Fruit fly (Drosophila melanogaster) whole organism, prepupa: ENCODE data around the gene Cad87A.

ENCODE experiments used
- Blimp-1 ChIP-seq: fragments of 200-800 bp; sonication (Bioruptor generic); optimal IDR thresholded peaks from 3 replicates; lab custom pipeline; 2017; ENCODE audit warnings: missing biosample characterization, missing genetic modification characterization, mild to moderate bottlenecking, moderate library complexity, missing genetic modification reagents
- CG10669 ChIP-seq: fragments of 200-800 bp; sonication (Bioruptor generic); optimal IDR thresholded peaks from 3 replicates; lab custom pipeline; 2018; ENCODE audit warnings: missing biosample characterization, mild to moderate bottlenecking, missing genetic modification characterization, moderate library complexity
- CG11294 ChIP-seq: fragments of 200-800 bp; sonication (Bioruptor generic); IDR thresholded peaks from 2 replicates; pipeline ENCODE4 v1.3.6; 2022; ENCODE audit warnings: missing biosample characterization, missing genetic modification characterization
- CG11762 ChIP-seq: fragments of 200-800 bp; sonication (Bioruptor generic); optimal IDR thresholded peaks from 3 replicates; lab custom pipeline; 2016; ENCODE audit warnings: missing biosample characterization, missing genetic modification characterization; ENCODE audit not compliant: insufficient read depth
- CG11902 ChIP-seq: fragments of 200-800 bp; sonication (Bioruptor generic); optimal IDR thresholded peaks from 3 replicates; lab custom pipeline; 2016; ENCODE audit warnings: missing biosample characterization, missing genetic modification characterization
- CG1621 ChIP-seq: fragments of 200-800 bp; sonication (Bioruptor generic); optimal IDR thresholded peaks from 3 replicates; lab custom pipeline; 2018; ENCODE audit warnings: missing biosample characterization, mild to moderate bottlenecking, missing genetic modification characterization
- CG16779 ChIP-seq: fragments of 200-800 bp; sonication (Bioruptor generic); optimal IDR thresholded peaks from 3 replicates; lab custom pipeline; 2017; ENCODE audit warnings: missing biosample characterization, mild to moderate bottlenecking, missing genetic modification characterization
- CG3032 ChIP-seq: fragments of 200-800 bp; optimal IDR thresholded peaks from 2 replicates; lab custom pipeline; 2019; ENCODE audit warnings: missing biosample characterization, mild to moderate bottlenecking, missing genetic modification characterization, moderate library complexity
- CG31627 ChIP-seq: fragments of 200-800 bp; sonication (Bioruptor generic); optimal IDR thresholded peaks from 3 replicates; lab custom pipeline; 2016; ENCODE audit warnings: missing biosample characterization, missing genetic modification characterization
- CG34406 ChIP-seq: fragments of 200-800 bp; sonication (Bioruptor generic); optimal IDR thresholded peaks from 3 replicates; lab custom pipeline; 2016; ENCODE audit warnings: missing biosample characterization, missing genetic modification characterization
- CG4318 ChIP-seq: fragments of 200-800 bp; sonication (Bioruptor generic); optimal IDR thresholded peaks from 3 replicates; lab custom pipeline; 2017; ENCODE audit warnings: missing biosample characterization, mild to moderate bottlenecking, missing genetic modification characterization
- CG6163 ChIP-seq: fragments of 200-800 bp; sonication (Bioruptor generic); IDR thresholded peaks from 3 replicates; pipeline ENCODE4 v1.3.6; 2022; ENCODE audit warnings: missing biosample characterization, missing genetic modification characterization
- CG6792 ChIP-seq: fragments of 200-800 bp; sonication (Bioruptor generic); optimal IDR thresholded peaks from 3 replicates; lab custom pipeline; 2016; ENCODE audit warnings: missing biosample characterization, missing genetic modification characterization
- CG6854 ChIP-seq: fragments of 200-800 bp; sonication (Bioruptor generic); optimal IDR thresholded peaks from 2 replicates; lab custom pipeline; 2017; ENCODE audit warnings: missing biosample characterization, mild to moderate bottlenecking, missing genetic modification characterization
- CG7368 ChIP-seq: fragments of 200-800 bp; sonication (Bioruptor generic); optimal IDR thresholded peaks from 3 replicates; lab custom pipeline; 2016; ENCODE audit warnings: missing biosample characterization, missing genetic modification characterization
- CG8119 ChIP-seq: fragments of 200-800 bp; sonication (Bioruptor generic); IDR thresholded peaks from 3 replicates; pipeline ENCODE4 v1.3.6; 2022; ENCODE audit warnings: missing biosample characterization, missing genetic modification characterization
- CG8319 ChIP-seq: fragments of 200-800 bp; sonication (Bioruptor generic); optimal IDR thresholded peaks from 3 replicates; lab custom pipeline; 2016; ENCODE audit warnings: missing biosample characterization, missing genetic modification characterization
- CG8632 ChIP-seq: fragments of 200-800 bp; sonication (Bioruptor generic); optimal IDR thresholded peaks from 3 replicates; lab custom pipeline; 2016; ENCODE audit warnings: missing biosample characterization, missing genetic modification characterization
- CG9139 ChIP-seq: fragments of 200-800 bp; sonication (Bioruptor generic); optimal IDR thresholded peaks from 3 replicates; lab custom pipeline; 2017; ENCODE audit warnings: missing biosample characterization, mild to moderate bottlenecking, missing genetic modification characterization
- Eip75B ChIP-seq: fragments of 200-800 bp; sonication (Bioruptor generic); optimal IDR thresholded peaks from 3 replicates; lab custom pipeline; 2016; ENCODE audit warnings: missing biosample characterization, missing genetic modification characterization
- Eip93F ChIP-seq: fragments of 200-800 bp; sonication (Bioruptor generic); optimal IDR thresholded peaks from 2 replicates; lab custom pipeline; 2016; ENCODE audit warnings: missing biosample characterization, mild to moderate bottlenecking, missing genetic modification characterization
- Ets21C ChIP-seq: fragments of 200-800 bp; sonication (Bioruptor generic); optimal IDR thresholded peaks from 3 replicates; lab custom pipeline; 2016; ENCODE audit warnings: missing biosample characterization, missing genetic modification characterization
- Ets96B ChIP-seq: fragments of 200-800 bp; optimal IDR thresholded peaks from 2 replicates; lab custom pipeline; 2019; ENCODE audit warnings: missing biosample characterization, mild to moderate bottlenecking, missing genetic modification characterization, moderate library complexity
- Gug ChIP-seq: fragments of 200-800 bp; sonication (Bioruptor generic); IDR thresholded peaks from 2 replicates; pipeline ENCODE4 v1.3.6; 2022; ENCODE audit warnings: missing biosample characterization, missing genetic modification characterization
- Hr38 ChIP-seq: sonication (Bioruptor generic); optimal IDR thresholded peaks from 2 replicates; lab custom pipeline; 2016; ENCODE audit warnings: missing biosample characterization, missing genetic modification characterization
- Hr39 ChIP-seq: fragments of 200-800 bp; sonication (Bioruptor generic); optimal IDR thresholded peaks from 2 replicates; lab custom pipeline; 2016; ENCODE audit warnings: missing biosample characterization, missing genetic modification characterization
- Lpt ChIP-seq: fragments of 200-800 bp; sonication (Bioruptor generic); optimal IDR thresholded peaks from 3 replicates; lab custom pipeline; 2016; ENCODE audit warnings: missing biosample characterization, missing genetic modification characterization
- Met ChIP-seq: fragments of 200-800 bp; sonication (Bioruptor generic); optimal IDR thresholded peaks from 3 replicates; lab custom pipeline; 2016; ENCODE audit warnings: missing biosample characterization, missing genetic modification characterization
- OdsH ChIP-seq: fragments of 200-800 bp; sonication (Bioruptor generic); optimal IDR thresholded peaks from 3 replicates; lab custom pipeline; 2016; ENCODE audit warnings: missing biosample characterization, missing genetic modification characterization
- Smox ChIP-seq: fragments of 200-800 bp; sonication (Bioruptor generic); optimal IDR thresholded peaks from 3 replicates; lab custom pipeline; 2016; ENCODE audit warnings: missing biosample characterization, missing genetic modification characterization
- Sox102F ChIP-seq: fragments of 200-800 bp; sonication (Bioruptor generic); optimal IDR thresholded peaks from 2 replicates; lab custom pipeline; 2016; ENCODE audit warnings: missing biosample characterization, mild to moderate bottlenecking, missing genetic modification characterization
- Sox14 ChIP-seq: fragments of 200-800 bp; sonication (Bioruptor generic); optimal IDR thresholded peaks from 3 replicates; lab custom pipeline; 2016; ENCODE audit warnings: missing biosample characterization, missing genetic modification characterization
- achi ChIP-seq: fragments of 200-800 bp; sonication (Bioruptor generic); optimal IDR thresholded peaks from 3 replicates; lab custom pipeline; 2016; ENCODE audit warnings: missing biosample characterization, missing genetic modification characterization
- acj6 ChIP-seq: fragments of 200-800 bp; sonication (Bioruptor generic); optimal IDR thresholded peaks from 3 replicates; lab custom pipeline; 2016; ENCODE audit warnings: missing biosample characterization, missing genetic modification characterization
- dac ChIP-seq: fragments of 200-800 bp; sonication (Bioruptor generic); optimal IDR thresholded peaks from 2 replicates; lab custom pipeline; 2017; ENCODE audit warnings: missing biosample characterization, mild to moderate bottlenecking, missing genetic modification characterization
- esn ChIP-seq: fragments of 200-800 bp; sonication (Bioruptor generic); optimal IDR thresholded peaks from 2 replicates; lab custom pipeline; 2016; ENCODE audit warnings: missing biosample characterization, mild to moderate bottlenecking, missing genetic modification characterization, moderate library complexity
- fd59A ChIP-seq: fragments of 200-800 bp; sonication (Bioruptor generic); optimal IDR thresholded peaks from 2 replicates; lab custom pipeline; 2017; ENCODE audit warnings: missing biosample characterization, mild to moderate bottlenecking, missing genetic modification characterization, missing genetic modification reagents
- fd85E ChIP-seq: fragments of 200-800 bp; sonication (Bioruptor generic); optimal IDR thresholded peaks from 3 replicates; lab custom pipeline; 2016; ENCODE audit warnings: missing biosample characterization, missing genetic modification characterization
- net ChIP-seq: fragments of 200-800 bp; sonication (Bioruptor generic); optimal IDR thresholded peaks from 3 replicates; lab custom pipeline; 2016; ENCODE audit warnings: missing biosample characterization, missing genetic modification characterization
- salr ChIP-seq, 2 experiments: fragments of 200-800 bp; sonication (Bioruptor generic); optimal IDR thresholded peaks; 3 replicates each; lab custom pipeline; 2016 to 2018; ENCODE audit warnings: missing biosample characterization in 2 of 2, missing genetic modification characterization in 2 of 2, mild to moderate bottlenecking in 1 of 2
- ss ChIP-seq, 2 experiments: fragments of 200-800 bp; sonication (Bioruptor generic); optimal IDR thresholded peaks; 2 replicates in 1 of 2; 3 replicates in 1 of 2; lab custom pipeline; 2017 to 2018; ENCODE audit warnings: mild to moderate bottlenecking in 2 of 2, missing biosample characterization in 2 of 2, missing genetic modification characterization in 2 of 2, moderate library complexity in 1 of 2
- svp ChIP-seq: fragments of 200-800 bp; sonication (Bioruptor generic); peaks from one replicate; lab custom pipeline; 2016; ENCODE audit warnings: missing biosample characterization, missing genetic modification characterization
- topi ChIP-seq: fragments of 200-800 bp; sonication (Bioruptor generic); optimal IDR thresholded peaks from 3 replicates; lab custom pipeline; 2016; ENCODE audit warnings: missing biosample characterization, missing genetic modification characterization
- vri ChIP-seq: fragments of 200-800 bp; sonication (Bioruptor generic); optimal IDR thresholded peaks from 3 replicates; lab custom pipeline; 2016; ENCODE audit warnings: missing biosample characterization, mild to moderate bottlenecking, missing genetic modification characterization

Cad87A gene

DNA sequence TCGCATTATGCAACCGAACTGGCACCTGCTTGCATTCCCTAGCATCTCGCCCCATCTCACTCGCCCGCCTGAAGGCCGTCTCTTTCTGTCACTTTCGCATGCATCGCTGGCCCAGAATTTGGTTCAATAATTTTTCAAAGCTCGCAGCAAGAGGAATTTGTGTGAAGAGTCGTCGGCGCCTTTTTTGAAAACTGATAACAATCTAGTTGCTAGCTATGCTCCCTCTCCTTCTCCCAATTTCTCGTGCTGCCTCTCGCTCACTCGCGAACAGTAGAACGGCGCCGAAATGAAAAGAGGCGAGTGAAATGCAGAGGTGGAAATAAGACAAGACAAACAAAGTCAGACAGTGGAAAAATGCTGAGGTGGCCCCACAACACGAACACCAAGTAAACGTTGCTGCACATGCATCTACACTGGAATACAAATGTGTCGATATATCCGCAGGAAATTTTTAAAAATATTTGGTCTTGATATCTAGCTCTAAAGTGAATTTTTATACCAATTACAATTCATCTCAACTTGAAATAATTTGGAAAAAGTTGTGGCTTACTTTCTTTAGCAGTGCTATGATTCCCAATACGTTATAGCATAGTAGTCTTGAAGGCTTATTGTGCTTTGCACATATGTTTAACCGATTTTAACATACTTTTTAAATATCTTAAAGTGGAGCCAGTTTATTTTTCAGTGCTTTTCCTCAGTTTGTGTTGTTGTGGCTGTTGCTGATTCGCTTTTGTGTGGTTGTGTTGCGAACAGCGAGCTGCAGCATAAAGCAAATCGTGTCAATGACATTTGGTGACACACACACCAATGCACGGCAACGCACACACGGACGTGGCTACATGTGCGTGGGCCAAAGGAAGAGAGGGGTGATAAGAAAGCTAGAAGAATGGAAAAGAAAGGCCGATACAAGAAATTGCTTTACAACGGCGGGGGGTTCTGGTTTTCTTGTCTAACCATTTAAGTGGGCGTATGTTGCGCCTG lies 97.7 kb downstream of the Cad87A start (continued):
- peak; percentile 56 for TF ChIP-seq CG8319
- peak; percentile 76 for TF ChIP-seq esn (GFP tag; lab: Kevin White, UChicago)
- peak; percentile 10 for TF ChIP-seq CG6854
- peak; percentile 76 for TF ChIP-seq CG1621
- peak; percentile 76 for TF ChIP-seq topi (GFP tag; lab: Kevin White, UChicago)
- TF ChIP-seq CG10669 (GFP tag; lab: Kevin White, UChicago) = peak; percentile 82
- peak; percentile 71 for TF ChIP-seq Ets21C (GFP tag; lab: Kevin White, UChicago)
- peak; percentile 97 for TF ChIP-seq CG8119 (GFP tag; lab: Robert Waterston, UW)
- TF ChIP-seq Gug (GFP tag; lab: Robert Waterston, UW) = peak; percentile 86
- peak; percentile 83 for TF ChIP-seq Ets96B (tag; lab: Kevin White, UChicago)
- peak; percentile 75 for TF ChIP-seq CG7368 (GFP tag; lab: Kevin White, UChicago)

DNA sequence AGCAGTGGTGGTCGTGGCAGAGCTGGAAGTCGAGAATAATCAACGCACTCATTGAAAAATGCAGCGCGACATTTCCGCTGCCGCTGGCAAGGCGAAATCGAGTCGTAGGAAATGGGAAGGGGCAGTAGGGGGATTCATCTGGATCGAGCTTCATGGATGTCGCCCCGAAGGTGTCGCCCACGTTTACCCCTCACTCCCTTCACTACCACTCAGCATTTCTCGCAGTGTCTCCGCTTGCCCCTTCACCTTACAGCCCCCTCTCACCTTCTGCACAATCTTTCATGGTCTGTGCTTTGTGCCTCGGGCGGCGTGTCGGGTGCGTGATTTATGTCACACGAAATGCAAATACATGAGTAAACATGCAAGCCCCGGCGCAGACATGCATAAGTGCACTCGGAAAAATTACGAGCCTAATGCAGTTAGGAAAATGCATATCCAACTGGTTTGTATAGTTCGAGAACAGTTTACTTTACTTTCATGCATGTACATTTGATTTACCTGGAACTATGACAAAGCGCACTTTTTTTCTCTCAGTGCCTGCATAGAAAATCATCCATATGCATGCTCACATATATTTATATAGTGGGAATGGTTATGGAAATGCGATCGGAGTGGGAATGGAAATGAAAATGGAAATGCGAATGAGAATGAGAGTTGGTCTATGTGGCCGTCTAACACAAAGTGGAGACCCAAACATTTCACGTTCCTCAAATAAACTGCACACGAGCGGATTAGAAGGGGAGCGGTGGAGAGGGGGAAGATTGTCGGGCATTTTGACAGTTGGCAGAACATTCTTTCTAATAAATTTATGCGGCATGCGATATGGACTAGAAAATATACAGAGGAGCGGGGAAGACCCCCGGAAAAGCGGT lies 99.3 kb downstream of the Cad87A start:
- TF ChIP-seq CG31627 (GFP tag; lab: Kevin White, UChicago) (peak; percentile 75), CG11294 (peak; percentile 85), CG3032 (tag; lab: Kevin White, UChicago) (peak; percentile 81), Eip75B (GFP tag; lab: Kevin White, UChicago) (peak; percentile 88), Hr38 (GFP tag; lab: Kevin White, UChicago) (peak; percentile 68), CG11762 (GFP tag; lab: Kevin White, UChicago) (peak; percentile 71), Smox (GFP tag; lab: Kevin White, UChicago) (peak; percentile 70), CG11902 (GFP tag; lab: Kevin White, UChicago) (peak; percentile 68), Eip93F (GFP tag; lab: Kevin White, UChicago) (no peak), CG1621 (peak; percentile 84), OdsH (GFP tag; lab: Kevin White, UChicago) (peak; percentile 90), CG6163 (GFP tag; lab: Robert Waterston, UW) (peak; percentile 96), CG16779 (tag; lab: Kevin White, UChicago) (peak; percentile 72), CG10669 (GFP tag; lab: Kevin White, UChicago) (peak; percentile 85), Hr39 (GFP tag; lab: Kevin White, UChicago) (peak; percentile 78), vri (peak; percentile 28), svp (peak; percentile 90), ss (GFP tag; optimal IDR thresholded peaks at IDR 0.05; lab: Kevin White, UChicago) (peak; percentile 76 to 90), CG8632 (GFP tag; lab: Kevin White, UChicago) (peak; percentile 69), fd85E (GFP tag; lab: Kevin White, UChicago) (peak; percentile 64), CG8119 (GFP tag; lab: Robert Waterston, UW) (peak; percentile 90), fd59A (GFP tag; lab: Kevin White, UChicago) (peak; percentile 71), CG9139 (GFP tag; lab: Kevin White, UChicago) (peak; percentile 67), Lpt (GFP tag; lab: Kevin White, UChicago) (peak; percentile 89), Sox14 (GFP tag; lab: Kevin White, UChicago) (peak; percentile 89), CG6854 (peak; percentile 15), CG8319 (peak; percentile 65), CG4318 (peak; percentile 83), topi (GFP tag; lab: Kevin White, UChicago) (peak; percentile 76), Blimp-1 (no peak), CG34406 (peak; percentile 69), CG7368 (GFP tag; lab: Kevin White, UChicago) (peak; percentile 89), Ets96B (tag; lab: Kevin White, UChicago) (peak; percentile 87), dac (peak; percentile 79), salr (GFP tag; optimal IDR thresholded peaks at IDR 0.05; lab: Kevin White, UChicago) (peak; percentile 78 to 88), CG6792 (GFP tag; lab: Kevin White, UChicago) (peak; percentile 78), Met (GFP tag; lab: Kevin White, UChicago) (peak; percentile 77), net (peak; percentile 88), achi (peak; percentile 86), Sox102F (GFP tag; lab: Kevin White, UChicago) (peak; percentile 76), acj6 (GFP tag; lab: Kevin White, UChicago) (peak; percentile 87)
